Worm (Caenorhabditis elegans): ENCODE results near the gene F58A3.3.

The F58A3.3 gene

DNA sequence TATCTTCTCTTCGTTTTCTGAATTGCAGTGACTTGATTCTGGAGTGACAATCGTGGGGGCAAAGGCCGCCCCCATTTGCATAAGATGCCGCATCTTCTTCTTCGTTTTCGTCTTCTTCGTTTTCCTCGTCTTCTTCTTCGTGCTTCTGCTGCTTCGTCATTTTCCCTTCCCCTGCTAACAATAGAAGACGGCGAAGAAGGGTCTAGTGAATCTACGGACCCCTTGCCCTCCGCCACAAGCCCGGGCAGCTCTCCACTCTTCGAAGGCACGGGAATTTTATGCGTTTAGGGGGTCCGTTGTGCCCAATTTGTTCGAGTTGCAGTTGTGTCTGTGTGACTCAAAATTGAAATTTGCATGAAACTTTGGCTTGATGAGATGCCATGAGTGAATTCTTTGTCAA, 19.4 kb downstream of the F58A3.3 start:
- TF ChIP-seq him-1 (tag; optimal IDR thresholded peaks at IDR 0.05) (no peak), dao-5 (tag; optimal IDR thresholded peaks at IDR 0.05) (no peak), W03F9.2 (tag; optimal IDR thresholded peaks at IDR 0.05) (no peak)

DNA sequence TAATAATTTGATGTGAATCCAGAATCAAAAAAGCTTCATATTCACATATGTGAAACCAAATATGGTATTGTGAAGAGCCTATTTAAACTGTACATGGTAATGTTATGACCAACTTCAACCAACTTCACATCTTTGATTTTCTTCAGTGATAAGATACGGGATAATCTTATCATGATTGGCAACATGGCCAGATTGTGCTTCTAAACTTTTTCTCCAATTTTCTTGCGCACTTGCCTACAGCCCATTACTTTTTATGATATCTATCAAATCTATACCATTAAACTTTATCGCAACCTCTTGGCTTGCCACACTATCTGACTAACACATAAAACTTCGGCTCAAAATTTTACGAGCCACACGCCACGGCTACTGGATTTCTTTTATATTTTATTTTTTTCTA, 20.0 kb downstream of the F58A3.3 start:
- TF ChIP-seq him-1 (tag; optimal IDR thresholded peaks at IDR 0.05) (no peak), dao-5 (tag; optimal IDR thresholded peaks at IDR 0.05) (no peak), W03F9.2 (tag; optimal IDR thresholded peaks at IDR 0.05) (no peak)

DNA sequence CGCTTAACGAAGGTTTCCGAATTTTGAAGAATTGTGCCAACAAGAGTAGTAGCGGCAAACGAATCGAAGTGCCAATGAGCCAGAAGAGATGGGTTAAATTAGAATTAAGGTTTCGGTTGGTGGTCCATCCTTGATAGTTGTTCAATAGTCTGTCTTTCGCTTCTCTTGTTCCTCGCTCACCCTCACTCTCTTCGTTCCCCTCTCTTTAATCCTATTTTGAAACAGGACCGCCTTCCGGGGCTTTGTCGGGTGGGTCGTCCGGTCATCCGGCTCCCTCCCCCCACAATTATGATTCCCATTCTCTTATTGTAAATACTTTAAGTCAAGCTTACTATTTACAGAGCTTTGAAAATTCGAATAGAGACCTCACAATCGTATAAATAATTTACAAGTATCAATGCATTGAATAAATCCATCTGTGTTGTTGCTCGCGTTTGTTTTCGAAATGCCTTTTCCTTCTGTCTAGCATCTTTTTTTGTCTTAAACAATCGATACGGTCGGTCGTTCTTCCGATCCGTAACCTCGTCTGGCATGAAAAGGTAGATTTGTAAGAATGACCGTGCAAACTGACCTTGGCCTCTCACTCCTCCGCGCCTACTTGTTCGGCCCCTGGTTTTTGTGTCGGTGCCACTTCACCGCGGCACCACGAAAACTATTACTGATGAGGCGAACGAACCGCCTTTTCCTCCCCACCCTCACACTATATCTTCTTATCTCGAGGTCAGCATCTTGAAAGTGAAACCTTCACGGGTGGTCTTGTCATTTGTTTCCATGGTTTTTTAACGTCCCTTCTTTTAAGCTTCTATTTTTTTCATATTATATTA, 20.9 kb downstream of the F58A3.3 start:
- TF ChIP-seq him-1 (tag; optimal IDR thresholded peaks at IDR 0.05) = no peak
- TF ChIP-seq dao-5 (tag; optimal IDR thresholded peaks at IDR 0.05) = no peak
- TF ChIP-seq W03F9.2 (tag; optimal IDR thresholded peaks at IDR 0.05) = no peak

- no peak for TF ChIP-seq W03F9.2 (tag; optimal IDR thresholded peaks at IDR 0.05)
- TF ChIP-seq him-1 (tag; optimal IDR thresholded peaks at IDR 0.05) = no peak
- no peak for TF ChIP-seq dao-5 (tag; optimal IDR thresholded peaks at IDR 0.05)
Observed at ce11 chrX:11033952-11034287, 21.5 kb downstream of the F58A3.3 start.

DNA sequence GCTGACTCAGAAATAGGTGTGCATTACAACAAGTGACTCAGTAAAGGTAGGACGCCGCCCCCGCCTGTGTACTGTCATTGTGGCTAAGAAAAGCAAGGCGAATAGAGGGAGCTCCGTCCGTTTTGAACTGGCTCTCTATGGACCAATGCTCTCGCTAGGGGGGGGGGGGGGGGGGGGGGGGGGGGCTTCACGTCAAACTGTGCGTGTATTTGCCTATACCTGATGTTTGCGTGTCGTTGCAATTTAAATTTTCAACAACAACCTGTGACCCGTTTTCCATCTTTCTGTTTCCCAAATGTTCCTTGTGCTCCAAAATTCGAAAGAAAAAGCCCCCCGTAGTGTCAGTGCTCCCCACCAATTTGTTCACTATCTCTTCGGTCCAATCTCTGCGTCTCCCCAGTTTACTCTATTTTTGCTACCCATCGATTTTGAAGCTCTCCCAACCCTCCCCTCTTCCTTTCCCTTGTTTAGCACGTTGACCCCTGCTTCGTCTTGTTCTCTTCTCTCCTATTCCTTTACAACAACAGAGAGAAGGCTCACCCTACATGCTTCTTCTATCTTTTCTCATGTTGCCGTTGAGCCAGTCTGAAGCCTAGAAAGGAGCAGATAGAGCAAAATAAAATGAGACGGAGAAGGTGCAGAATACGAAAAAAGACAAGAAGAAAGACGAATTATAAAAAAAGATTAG, 22.1 kb downstream of the F58A3.3 start:
- TF ChIP-seq him-1 (tag; optimal IDR thresholded peaks at IDR 0.05) (peak; percentile 54), W03F9.2 (tag; optimal IDR thresholded peaks at IDR 0.05) (no peak)

ce11 chrX:11035563-11035962, 23.1 kb downstream of the F58A3.3 start:
- TF ChIP-seq him-1 (tag; optimal IDR thresholded peaks at IDR 0.05) = no peak
- no peak for TF ChIP-seq W03F9.2 (tag; optimal IDR thresholded peaks at IDR 0.05)
- TF ChIP-seq dao-5 (tag; optimal IDR thresholded peaks at IDR 0.05) = no peak

- TF ChIP-seq him-1 (tag; optimal IDR thresholded peaks at IDR 0.05) = no peak
- no peak for TF ChIP-seq W03F9.2 (tag; optimal IDR thresholded peaks at IDR 0.05)
- no peak for TF ChIP-seq dao-5 (tag; optimal IDR thresholded peaks at IDR 0.05)
Observed at ce11 chrX:11036114-11037087, 24.0 kb downstream of the F58A3.3 start.

DNA sequence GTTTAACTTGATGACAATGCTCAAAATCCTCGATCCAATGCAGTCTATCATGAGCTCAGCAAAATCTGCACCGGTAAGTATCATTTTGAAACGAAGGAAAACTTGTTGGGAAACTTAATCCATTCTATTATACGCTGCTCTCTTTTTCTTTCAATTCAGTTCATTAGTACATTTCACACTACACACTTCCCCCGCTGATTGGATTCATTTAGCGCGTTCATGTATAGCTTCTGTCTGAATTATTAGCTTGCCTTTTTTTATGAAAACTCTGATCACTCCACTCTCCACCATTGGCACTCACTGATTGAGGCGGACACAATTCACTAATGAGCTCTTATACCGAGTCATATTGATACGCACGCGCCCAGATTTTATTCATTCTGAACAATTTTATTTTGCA, 25.8 kb downstream of the F58A3.3 start:
- TF ChIP-seq W03F9.2 (tag; optimal IDR thresholded peaks at IDR 0.05) (no peak), dao-5 (tag; optimal IDR thresholded peaks at IDR 0.05) (no peak), him-1 (tag; optimal IDR thresholded peaks at IDR 0.05) (no peak)

- no peak for TF ChIP-seq dao-5 (tag; optimal IDR thresholded peaks at IDR 0.05)
- TF ChIP-seq W03F9.2 (tag; optimal IDR thresholded peaks at IDR 0.05) = no peak
- TF ChIP-seq him-1 (tag; optimal IDR thresholded peaks at IDR 0.05) = no peak
Observed at ce11 chrX:11042777-11043176, 30.3 kb downstream of the F58A3.3 start, which contains the start of gene C09F12.3. Gene C09F12.3 (minus strand): TSS chrX:11042877.

- TF ChIP-seq dao-5 (tag; optimal IDR thresholded peaks at IDR 0.05) (no peak), W03F9.2 (tag; optimal IDR thresholded peaks at IDR 0.05) (no peak), him-1 (tag; optimal IDR thresholded peaks at IDR 0.05) (no peak)
Observed at ce11 chrX:11047183-11047582, 34.7 kb downstream of the F58A3.3 start, which contains the start of gene clc-1. Gene clc-1 (plus strand): TSS chrX:11047446.

DNA sequence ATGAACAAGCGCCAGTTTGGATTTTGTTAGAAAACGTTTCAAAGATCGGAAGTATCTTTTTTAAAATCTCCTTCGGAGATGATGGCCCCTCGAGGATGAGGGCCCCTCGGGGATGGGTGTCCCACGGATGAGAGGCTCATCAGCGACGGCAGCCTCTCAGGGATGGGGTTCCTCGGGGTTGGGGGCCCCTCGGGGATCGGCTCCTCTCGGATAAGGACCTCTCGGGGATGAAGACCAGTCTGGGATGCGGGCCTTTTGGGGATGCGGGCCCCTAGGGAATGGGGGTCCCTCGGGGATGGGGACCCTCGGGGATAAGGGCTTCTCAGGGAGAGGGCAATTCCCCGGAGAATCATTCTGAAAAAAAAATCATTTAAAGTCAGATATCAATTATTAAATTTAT, 37.9 kb downstream of the F58A3.3 start:
- TF ChIP-seq dao-5 (tag; optimal IDR thresholded peaks at IDR 0.05) = no peak
- no peak for TF ChIP-seq W03F9.2 (tag; optimal IDR thresholded peaks at IDR 0.05)
- no peak for TF ChIP-seq him-1 (tag; optimal IDR thresholded peaks at IDR 0.05)

DNA sequence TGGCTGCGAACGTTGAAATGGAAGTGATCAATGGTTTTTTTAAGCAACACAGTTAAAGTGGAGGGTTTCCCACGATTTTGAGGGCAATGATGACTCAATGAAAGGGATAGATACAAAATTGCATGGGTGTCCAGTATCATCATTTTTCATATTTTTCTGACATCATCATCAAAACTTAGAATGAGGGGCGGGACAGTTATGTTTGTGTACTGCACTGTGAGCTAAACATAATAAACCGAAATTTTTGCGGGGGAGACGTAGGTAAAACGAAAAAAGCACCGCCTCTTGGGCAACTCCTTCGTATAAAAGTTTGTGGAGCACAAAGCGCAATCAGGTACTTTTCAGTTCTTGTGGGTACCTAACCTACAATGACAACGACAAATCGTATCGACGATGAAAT, 41.2 kb downstream of the F58A3.3 start, which contains the start of gene C09F12.2:
Gene C09F12.2, plus strand, starts transcription at position 301 of the 400 bp plus-strand sequence.
- TF ChIP-seq dao-5 (tag; optimal IDR thresholded peaks at IDR 0.05) (no peak), him-1 (tag; optimal IDR thresholded peaks at IDR 0.05) (no peak), W03F9.2 (tag; optimal IDR thresholded peaks at IDR 0.05) (no peak)

ce11 chrX:11057028-11057427, 44.6 kb downstream of the F58A3.3 start, which contains the start of gene lpr-3:
Gene lpr-3 (plus strand): TSS chrX:11057401.
- TF ChIP-seq W03F9.2 (tag; optimal IDR thresholded peaks at IDR 0.05) (no peak), dao-5 (tag; optimal IDR thresholded peaks at IDR 0.05) (no peak), him-1 (tag; optimal IDR thresholded peaks at IDR 0.05) (no peak)

All from whole organism, L4/young adult.